2 fruit fly cellular contexts compared by ENCODE assay signal in genomic region chr3R:19276135-19276534, dm6.
A peak's percentile ranks its signal among the peaks of the same experiment; 100 is the strongest.
TF ChIP-seq lines count a peak whose summit lies in the region.

No protein-coding gene starts in this region.

- no peak for TF ChIP-seq CTCF in whole organism, embryonic (GFP tag; optimal IDR thresholded peaks at IDR 0.05; lab: Kevin White, UChicago)

TF ChIP-seq in whole organism, embryonic, 481 proteins besides CTCF, POLR2A, EP300 and RAD21:
- TF ChIP-seq crol (GFP tag; IDR thresholded peaks at IDR 0.05; lab: Robert Waterston, UW) = peak; percentile 42
- TF ChIP-seq lilli (GFP tag; optimal IDR thresholded peaks at IDR 0.05; lab: Kevin White, UChicago) = no peak
- TF ChIP-seq ftz-f1 (GFP tag; optimal IDR thresholded peaks at IDR 0.05; lab: Kevin White, UChicago) = no peak
- TF ChIP-seq gsb-n (tag; optimal IDR thresholded peaks at IDR 0.05; lab: Kevin White, UChicago) = no peak
- no peak for TF ChIP-seq knrl (GFP tag; IDR thresholded peaks at IDR 0.05; lab: Robert Waterston, UW; ENCODE audit: partially characterized antibody)
- TF ChIP-seq HmgD (GFP tag; optimal IDR thresholded peaks at IDR 0.05; lab: Kevin White, UChicago) = no peak
- no peak for TF ChIP-seq CG18011 (GFP tag; optimal IDR thresholded peaks at IDR 0.05; lab: Kevin White, UChicago)
- TF ChIP-seq CG7271 (tag; optimal IDR thresholded peaks at IDR 0.05; lab: Kevin White, UChicago) = no peak
- no peak for TF ChIP-seq CG7963 (GFP tag; IDR thresholded peaks at IDR 0.05; lab: Robert Waterston, UW; ENCODE audit: partially characterized antibody)
- no peak for TF ChIP-seq CG10979 (tag; optimal IDR thresholded peaks at IDR 0.05; lab: Kevin White, UChicago)
- TF ChIP-seq mirr (GFP tag; optimal IDR thresholded peaks at IDR 0.05; lab: Kevin White, UChicago) = no peak
- TF ChIP-seq CG13123 (GFP tag; optimal IDR thresholded peaks at IDR 0.05; lab: Kevin White, UChicago) = no peak
- no peak for TF ChIP-seq ham (GFP tag; IDR thresholded peaks at IDR 0.05; lab: Robert Waterston, UW)
- TF ChIP-seq CG17612 (GFP tag; IDR thresholded peaks at IDR 0.05; lab: Robert Waterston, UW) = no peak
- TF ChIP-seq eyg (GFP tag; optimal IDR thresholded peaks at IDR 0.05; lab: Kevin White, UChicago) = no peak
- no peak for TF ChIP-seq CG4424 (GFP tag; optimal IDR thresholded peaks at IDR 0.05; lab: Kevin White, UChicago)
- TF ChIP-seq CG13894 (tag; optimal IDR thresholded peaks at IDR 0.05; lab: Kevin White, UChicago) = peak; percentile 51
- TF ChIP-seq sens (GFP tag; lab: Kevin White, UChicago) = no peak
- no peak for TF ChIP-seq Mrtf (GFP tag; IDR thresholded peaks at IDR 0.05; lab: Robert Waterston, UW)
- 0 out of 4 replicates have a peak, but pooled peaks have one; percentile 10 for TF ChIP-seq chinmo (GFP tag; IDR thresholded peaks at IDR 0.05; lab: Robert Waterston, UW; ENCODE audit: partially characterized antibody)
TF ChIP-seq in whole organism, embryonic: peak in this region for 3.

TF ChIP-seq in whole organism, pupa, 21 proteins besides CTCF, POLR2A, EP300 and RAD21:
- peak; percentile 55 for TF ChIP-seq CG13204 (GFP tag; optimal IDR thresholded peaks at IDR 0.05; lab: Kevin White, UChicago)
- TF ChIP-seq CG10348 (GFP tag; IDR thresholded peaks at IDR 0.05; lab: Robert Waterston, UW) = no peak
